Fruit fly (Drosophila melanogaster): Measurements from ENCODE around the gene CG13699.

DNA sequence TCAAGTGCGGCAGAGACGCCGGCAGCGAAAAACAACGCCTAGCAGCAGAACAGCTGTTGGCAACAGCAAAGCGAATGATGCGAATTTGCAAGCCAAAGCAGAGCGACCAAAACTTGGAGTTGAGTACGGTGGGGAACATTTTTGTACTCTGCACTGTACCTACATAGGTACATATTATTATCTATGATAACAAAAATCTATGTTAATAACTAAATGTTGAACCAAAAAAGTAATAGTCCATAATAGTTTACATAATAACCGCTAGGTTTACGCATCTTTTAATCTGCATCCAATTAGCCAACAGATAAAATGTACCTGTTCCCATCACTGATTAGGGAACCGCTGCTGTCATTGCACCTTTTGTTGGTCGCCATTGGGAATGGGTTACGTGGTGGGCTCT, 19.6 kb upstream of the CG13699 start:
- TF ChIP-seq Hr96 (GFP tag; optimal IDR thresholded peaks at IDR 0.05): no peak
- TF ChIP-seq CG7101 (tag; optimal IDR thresholded peaks at IDR 0.05): no peak
- TF ChIP-seq CG33017 (tag; optimal IDR thresholded peaks at IDR 0.05): no peak
- TF ChIP-seq CG1620 (GFP tag; optimal IDR thresholded peaks at IDR 0.05): no peak
- no peak for TF ChIP-seq cnc (optimal IDR thresholded peaks at IDR 0.05)
